Fruit fly (Drosophila melanogaster) whole organism, pupa: ENCODE measurements around the gene grp.

ENCODE experiments used
- CG32121 ChIP-seq: fragments of 200-800 bp; sonication (Bioruptor generic); IDR thresholded peaks from 2 replicates; pipeline ENCODE4 v1.3.6; 2022; ENCODE audit warnings: missing biosample characterization, missing genetic modification characterization
- CG4496 ChIP-seq: fragments of 200-800 bp; sonication (Bioruptor generic); IDR thresholded peaks from 3 replicates; pipeline ENCODE4 v1.3.6; 2022; ENCODE audit warnings: missing biosample characterization, missing genetic modification characterization
- CG8301 ChIP-seq: fragments of 200-800 bp; sonication (Bioruptor generic); optimal IDR thresholded peaks from 2 replicates; lab custom pipeline; 2018; ENCODE audit warnings: missing biosample characterization, mild to moderate bottlenecking, missing genetic modification characterization
- CG9948 ChIP-seq: fragments of 200-800 bp; sonication (Bioruptor generic); optimal IDR thresholded peaks from 2 replicates; lab custom pipeline; 2018; ENCODE audit warnings: missing biosample characterization, mild to moderate bottlenecking, missing genetic modification characterization, moderate library complexity
- D1 ChIP-seq: fragments of 200-800 bp; sonication (Bioruptor generic); optimal IDR thresholded peaks from 2 replicates; lab custom pipeline; 2018; ENCODE audit warnings: missing biosample characterization, mild to moderate bottlenecking, missing genetic modification characterization, moderate library complexity
- Ets98B ChIP-seq: fragments of 200-800 bp; sonication (Bioruptor generic); IDR thresholded peaks from 2 replicates; pipeline ENCODE4 v1.3.6; 2022; ENCODE audit warnings: missing biosample characterization, missing genetic modification characterization
- Pif1A ChIP-seq: fragments of 200-800 bp; sonication (Bioruptor generic); optimal IDR thresholded peaks from 3 replicates; lab custom pipeline; 2016; ENCODE audit warnings: missing biosample characterization, missing genetic modification characterization
- Snoo ChIP-seq: fragments of 200-800 bp; sonication (Bioruptor generic); optimal IDR thresholded peaks from 3 replicates; lab custom pipeline; 2017; ENCODE audit warnings: missing biosample characterization, mild to moderate bottlenecking, missing genetic modification characterization, inconsistent platforms
- fd96Ca ChIP-seq: fragments of 200-800 bp; sonication (Bioruptor generic); IDR thresholded peaks from 3 replicates; pipeline ENCODE4 v1.3.6; 2022; ENCODE audit warnings: missing biosample characterization, missing genetic modification characterization
- gl ChIP-seq: fragments of 200-800 bp; sonication (Bioruptor generic); optimal IDR thresholded peaks from 2 replicates; lab custom pipeline; 2018; ENCODE audit warnings: missing biosample characterization, mild to moderate bottlenecking, missing genetic modification characterization

dm6 chr2L:16729556-16729955 lies 49.7 kb downstream of the grp start, which contains the start of gene Tsen2:
- TF ChIP-seq CG9948 (tag; lab: Kevin White, UChicago) (no peak), Snoo (no peak), D1 (tag; lab: Kevin White, UChicago) (no peak), Pif1A (GFP tag; lab: Kevin White, UChicago) (no peak), gl (tag; lab: Kevin White, UChicago) (no peak), CG8301 (tag; lab: Kevin White, UChicago) (no peak), CG32121 (GFP tag; lab: Robert Waterston, UW) (no peak), Ets98B (GFP tag; lab: Robert Waterston, UW) (no peak), fd96Ca (GFP tag; lab: Robert Waterston, UW) (no peak), CG4496 (GFP tag; lab: Robert Waterston, UW) (no peak)
